Worm (Caenorhabditis elegans): ENCODE results near the gene pad-2.

pad-2 gene

ce11 chrIII:10294837-10295236 lies 15.9 kb downstream of the pad-2 start, which contains the start of gene vglu-2:
vglu-2 (plus strand) TSS chrIII:10295137.
- TF ChIP-seq snpc-4 (GFP tag; optimal IDR thresholded peaks at IDR 0.05) (no peak), snpc-4 (tag; optimal IDR thresholded peaks at IDR 0.05) (peak in 2 of 4 experiments; percentile 29 to 56), lir-1 (GFP tag; conservative IDR thresholded peaks at IDR 0.05) (no peak)

- TF ChIP-seq lin-26 (GFP tag; IDR thresholded peaks at IDR 0.05) = 0 out of 2 replicates have a peak, but pooled peaks have one; percentile 23
- no peak for TF ChIP-seq sdz-38 (tag; optimal IDR thresholded peaks at IDR 0.05)
- no peak for TF ChIP-seq snpc-4 (GFP tag; optimal IDR thresholded peaks at IDR 0.05)
- TF ChIP-seq snpc-4 (tag; optimal IDR thresholded peaks at IDR 0.05) = peak in 2 of 4 experiments; percentile 4 to 51
- TF ChIP-seq ztf-28 (GFP tag; IDR thresholded peaks at IDR 0.05) = no peak
Observed at ce11 chrIII:10296904-10297303, 18.0 kb downstream of the pad-2 start.

ce11 chrIII:10300078-10300477 lies 21.2 kb downstream of the pad-2 start, which contains the start of gene vglu-3:
vglu-3 (plus strand) TSS chrIII:10300378.
- TF ChIP-seq xnd-1 (tag; optimal IDR thresholded peaks at IDR 0.05) = no peak
- TF ChIP-seq madf-8 (GFP tag; conservative IDR thresholded peaks at IDR 0.05) = no peak
- no peak for TF ChIP-seq hmg-1.2 (GFP tag; IDR thresholded peaks at IDR 0.05)
- no peak for TF ChIP-seq F52B5.7 (tag; optimal IDR thresholded peaks at IDR 0.05)
- TF ChIP-seq nhr-179 (tag; optimal IDR thresholded peaks at IDR 0.05) = no peak
- TF ChIP-seq tlf-1 (GFP tag; optimal IDR thresholded peaks at IDR 0.05) = no peak
- TF ChIP-seq unc-62 (GFP tag; optimal IDR thresholded peaks at IDR 0.05) = no peak
- TF ChIP-seq snpc-4 (GFP tag; optimal IDR thresholded peaks at IDR 0.05) = no peak
- no peak for TF ChIP-seq snpc-4 (tag; optimal IDR thresholded peaks at IDR 0.05)
- no peak for TF ChIP-seq hmg-20 (GFP tag; IDR thresholded peaks at IDR 0.05)
- TF ChIP-seq ztf-26 (tag; optimal IDR thresholded peaks at IDR 0.05) = no peak
- TF ChIP-seq pbrm-1 (GFP tag; IDR thresholded peaks at IDR 0.05) = no peak
- no peak for TF ChIP-seq hsf-1 (GFP tag; IDR thresholded peaks at IDR 0.05)
- no peak for TF ChIP-seq bed-2 (GFP tag; IDR thresholded peaks at IDR 0.05)

ce11 chrIII:10305295-10305694 lies 26.4 kb downstream of the pad-2 start:
- peak; percentile 42 for TF ChIP-seq nhr-80 (tag; optimal IDR thresholded peaks at IDR 0.05)
- TF ChIP-seq ama-1 (optimal IDR thresholded peaks at IDR 0.05) = no peak
- TF ChIP-seq ama-1 (GFP tag; optimal IDR thresholded peaks at IDR 0.05) = no peak

- TF ChIP-seq athp-1 (tag; optimal IDR thresholded peaks at IDR 0.05) = no peak
- no peak for TF ChIP-seq fkh-3 (tag; optimal IDR thresholded peaks at IDR 0.05)
- no peak for TF ChIP-seq akir-1 (GFP tag; optimal IDR thresholded peaks at IDR 0.05)
- TF ChIP-seq ccch-3 (GFP tag; optimal IDR thresholded peaks at IDR 0.05) = no peak
- no peak for TF ChIP-seq rcor-1 (GFP tag; IDR thresholded peaks at IDR 0.05)
- TF ChIP-seq tlf-1 (GFP tag; optimal IDR thresholded peaks at IDR 0.05) = no peak
- no peak for TF ChIP-seq nfya-2 (GFP tag; IDR thresholded peaks at IDR 0.05)
- no peak for TF ChIP-seq ceh-27 (GFP tag; optimal IDR thresholded peaks at IDR 0.05)
Observed at ce11 chrIII:10306049-10306448, 27.1 kb downstream of the pad-2 start, which contains the start of gene T07A5.1. T07A5.1 (minus strand) TSS chrIII:10306197.

ce11 chrIII:10311016-10311415 lies 32.1 kb downstream of the pad-2 start, which contains the start of gene T07A5.7:
T07A5.7 (minus strand) TSS chrIII:10311116.
- TF ChIP-seq ets-4 (GFP tag; optimal IDR thresholded peaks at IDR 0.05) = no peak
- TF ChIP-seq Y79H2A.3 (GFP tag; conservative IDR thresholded peaks at IDR 0.05) = no peak
- no peak for TF ChIP-seq efl-1 (GFP tag; optimal IDR thresholded peaks at IDR 0.05)
- TF ChIP-seq F55B11.4 (tag; optimal IDR thresholded peaks at IDR 0.05; ENCODE audit: borderline replicate concordance, insufficient read depth) = no peak
- TF ChIP-seq hlh-12 (tag; optimal IDR thresholded peaks at IDR 0.05) = no peak
- no peak for TF ChIP-seq madf-6 (GFP tag; IDR thresholded peaks at IDR 0.05)
- no peak for TF ChIP-seq nhr-90 (tag; optimal IDR thresholded peaks at IDR 0.05)
- TF ChIP-seq nfya-2 (GFP tag; IDR thresholded peaks at IDR 0.05) = no peak
- no peak for TF ChIP-seq madf-8 (GFP tag; conservative IDR thresholded peaks at IDR 0.05)
- no peak for TF ChIP-seq rec-8 (tag; optimal IDR thresholded peaks at IDR 0.05)
- no peak for TF ChIP-seq zim-3 (tag; optimal IDR thresholded peaks at IDR 0.05)
- TF ChIP-seq T07F8.4 (tag; optimal IDR thresholded peaks at IDR 0.05) = no peak
- TF ChIP-seq let-526 (GFP tag; IDR thresholded peaks at IDR 0.05) = no peak
- TF ChIP-seq aptf-2 (GFP tag; conservative IDR thresholded peaks at IDR 0.05) = no peak
- TF ChIP-seq F57A8.1 (GFP tag; optimal IDR thresholded peaks at IDR 0.05) = no peak
- no peak for TF ChIP-seq madf-3 (GFP tag; IDR thresholded peaks at IDR 0.05)

Data from whole organism, young adult.